Worm (Caenorhabditis elegans) whole organism, L2 larva: ENCODE measurements around the gene srh-279.

Source experiments
- ama-1 ChIP-seq: fragments of 150-350 bp; optimal IDR thresholded peaks from 2 replicates; lab custom pipeline; 2018; ENCODE audit warnings: inconsistent platforms
- ceh-16 ChIP-seq: fragments of 150-350 bp; optimal IDR thresholded peaks from 2 replicates; lab custom pipeline; 2014; ENCODE audit warnings: missing biosample characterization, missing genetic modification characterization
- ceh-82 ChIP-seq: fragments of 150-350 bp; optimal IDR thresholded peaks from 2 replicates; lab custom pipeline; 2014; ENCODE audit warnings: missing biosample characterization, missing genetic modification characterization
- lin-11 ChIP-seq: fragments of 150-350 bp; sonication (generic microtip); optimal IDR thresholded peaks from 2 replicates; lab custom pipeline; 2014; ENCODE audit warnings: missing biosample characterization, missing genetic modification characterization, inconsistent platforms, mixed read lengths
- lsy-2 ChIP-seq, 2 experiments: fragments of 150-350 bp in 1 of 2; sonication (generic microtip) in 1 of 2; optimal IDR thresholded peaks; 2 replicates each; lab custom pipeline; 2014 to 2017; ENCODE audit warnings: missing biosample characterization in 2 of 2, missing genetic modification characterization in 2 of 2
- mab-5 ChIP-seq: fragments of 150-350 bp; optimal IDR thresholded peaks from 2 replicates; lab custom pipeline; 2014; ENCODE audit warnings: missing biosample characterization, missing genetic modification characterization
- mdl-1 ChIP-seq, 2 experiments: fragments of 150-350 bp in 1 of 2; sonication (generic microtip) in 1 of 2; optimal IDR thresholded peaks; 2 replicates each; lab custom pipeline; 2017; ENCODE audit warnings: missing biosample characterization in 2 of 2, missing genetic modification characterization in 2 of 2
- nhr-12 ChIP-seq: fragments of 150-350 bp; optimal IDR thresholded peaks from 2 replicates; lab custom pipeline; 2014; ENCODE audit warnings: missing biosample characterization, missing genetic modification characterization
- nhr-237 ChIP-seq: fragments of 150-350 bp; optimal IDR thresholded peaks from 2 replicates; lab custom pipeline; 2014; ENCODE audit warnings: missing biosample characterization, missing genetic modification characterization
- nhr-6 ChIP-seq: fragments of 150-350 bp; optimal IDR thresholded peaks from 2 replicates; lab custom pipeline; 2014; ENCODE audit warnings: missing biosample characterization, missing genetic modification characterization
- unc-39 ChIP-seq: fragments of 150-350 bp; optimal IDR thresholded peaks from 2 replicates; lab custom pipeline; 2014; ENCODE audit warnings: missing biosample characterization, missing genetic modification characterization
- unc-62 ChIP-seq: fragments of 150-350 bp; optimal IDR thresholded peaks from 2 replicates; lab custom pipeline; 2014; ENCODE audit warnings: missing biosample characterization, missing genetic modification reagents, missing genetic modification characterization
- zag-1 ChIP-seq: fragments of 150-350 bp; optimal IDR thresholded peaks from 2 replicates; lab custom pipeline; 2014; ENCODE audit warnings: missing biosample characterization, missing genetic modification characterization
- ztf-4 ChIP-seq: fragments of 150-350 bp; optimal IDR thresholded peaks from 2 replicates; lab custom pipeline; 2014; ENCODE audit warnings: missing biosample characterization, missing genetic modification characterization

DNA sequence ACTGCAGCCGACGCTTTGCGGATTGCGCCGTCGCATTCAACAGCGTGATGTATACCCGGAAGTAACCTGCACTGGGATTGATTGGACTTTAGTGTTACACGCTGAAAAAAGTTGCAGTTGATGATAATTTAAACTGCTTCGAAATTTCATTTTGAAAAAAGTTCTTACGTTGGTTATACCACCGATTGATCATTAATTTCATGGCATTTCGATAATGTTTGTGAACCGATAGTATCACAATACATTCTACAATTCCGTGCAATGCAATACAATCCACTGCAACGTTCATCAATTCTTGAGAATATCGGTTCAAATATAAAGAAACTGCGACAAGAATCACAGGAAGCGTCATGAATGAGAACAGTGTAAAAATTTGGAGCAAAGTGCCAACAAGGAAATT, 42.9 kb downstream of the srh-279 start, which contains the start of gene F21H7.3:
- TF ChIP-seq ceh-82 (tag; lab: Kevin White, UChicago) = no peak
- TF ChIP-seq nhr-6 (tag; lab: Kevin White, UChicago) = no peak
- TF ChIP-seq lin-11 (tag; lab: Kevin White, UChicago) = no peak
- no peak for TF ChIP-seq lsy-2 (tag; optimal IDR thresholded peaks at IDR 0.05; lab: Kevin White, UChicago)
- no peak for TF ChIP-seq unc-39
- TF ChIP-seq zag-1 (tag; lab: Kevin White, UChicago) = no peak
- TF ChIP-seq mdl-1 (tag; optimal IDR thresholded peaks at IDR 0.05; lab: Kevin White, UChicago) = no peak
- no peak for TF ChIP-seq nhr-12 (tag; lab: Kevin White, UChicago)
- TF ChIP-seq unc-62 (GFP tag; lab: Kevin White, UChicago) = no peak
- no peak for TF ChIP-seq nhr-237 (tag; lab: Kevin White, UChicago)
- no peak for TF ChIP-seq ceh-16 (tag; lab: Kevin White, UChicago)
- TF ChIP-seq ama-1 = no peak
- no peak for TF ChIP-seq mab-5 (tag; lab: Kevin White, UChicago)
- no peak for TF ChIP-seq ztf-4 (tag; lab: Kevin White, UChicago)
